Worm (Caenorhabditis elegans): ENCODE results near the gene sftd-3.

Gene sftd-3

DNA sequence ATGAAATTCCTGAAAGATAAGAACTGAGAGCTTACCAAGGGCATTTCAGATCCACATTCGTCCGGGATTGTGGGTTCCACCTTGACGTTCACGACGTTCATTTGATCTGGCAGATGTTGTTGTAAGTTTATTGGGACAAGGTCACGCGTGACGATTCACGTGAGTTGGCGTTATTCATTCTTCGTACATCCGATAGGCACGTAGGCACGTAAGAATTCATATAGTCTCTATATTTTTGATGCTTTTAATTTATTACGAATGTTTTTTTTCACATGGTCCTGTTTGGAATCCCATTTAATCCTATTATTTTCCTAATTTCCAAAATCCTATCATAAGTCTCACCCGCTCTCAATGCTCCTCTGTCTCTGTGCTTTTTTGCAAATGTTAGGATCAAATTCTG, 52.0 kb downstream of the sftd-3 start, which contains the start of gene B0457.4:
B0457.4 (minus strand) TSS at position 101 of the 400 bp plus-strand sequence.
- TF ChIP-seq flt-1 (GFP tag; IDR thresholded peaks at IDR 0.05): no peak
- no peak for TF ChIP-seq cog-1 (tag; optimal IDR thresholded peaks at IDR 0.05)
- no peak for TF ChIP-seq klf-2 (GFP tag; conservative IDR thresholded peaks at IDR 0.05)
- TF ChIP-seq med-1 (GFP tag; optimal IDR thresholded peaks at IDR 0.05; ENCODE audit: insufficient read depth): no peak
- no peak for TF ChIP-seq ref-1 (GFP tag; conservative IDR thresholded peaks at IDR 0.05)
- TF ChIP-seq T22C8.4 (GFP tag; IDR thresholded peaks at IDR 0.05): no peak
- no peak for TF ChIP-seq ztf-23 (GFP tag; IDR thresholded peaks at IDR 0.05)
- TF ChIP-seq tab-1 (GFP tag; IDR thresholded peaks at IDR 0.05): no peak
- no peak for TF ChIP-seq ztf-29 (GFP tag; IDR thresholded peaks at IDR 0.05)

Data from whole organism, midembryonic.